Worm (Caenorhabditis elegans) whole organism, L1 larva: ENCODE measurements around the gene sra-32.

Experiments
- C16A3.4 ChIP-seq: fragments of 150-350 bp; optimal IDR thresholded peaks from 2 replicates; lab custom pipeline; 2014; ENCODE audit warnings: missing biosample characterization, missing genetic modification characterization
- F16B12.6 ChIP-seq: fragments of 150-350 bp; optimal IDR thresholded peaks from 2 replicates; lab custom pipeline; 2014; ENCODE audit warnings: missing biosample characterization, missing genetic modification characterization
- blmp-1 ChIP-seq: fragments of 150-350 bp; optimal IDR thresholded peaks from 2 replicates; lab custom pipeline; 2014; ENCODE audit warnings: missing biosample characterization, missing genetic modification characterization
- ceh-63 ChIP-seq: fragments of 200-800 bp; sonication (Bioruptor generic); optimal IDR thresholded peaks from 2 replicates; lab custom pipeline; 2018; ENCODE audit warnings: mild to moderate bottlenecking, missing genetic modification characterization, missing compliant biosample characterization
- ces-1 ChIP-seq: fragments of 150-350 bp; optimal IDR thresholded peaks from 2 replicates; lab custom pipeline; 2014; ENCODE audit warnings: missing biosample characterization, missing genetic modification reagents, missing genetic modification characterization
- dpl-1 ChIP-seq, 3 experiments: fragments of 150-350 bp in 2 of 3; sonication (generic microtip) in 1 of 3; optimal IDR thresholded peaks; 2 replicates each; lab custom pipeline; 2014 to 2017; ENCODE audit warnings: missing biosample characterization in 3 of 3, missing genetic modification characterization in 3 of 3, missing genetic modification reagents in 3 of 3
- dsc-1 ChIP-seq: sonication (generic microtip); optimal IDR thresholded peaks from 2 replicates; lab custom pipeline; 2016; ENCODE audit warnings: mild to moderate bottlenecking, missing genetic modification characterization, missing compliant biosample characterization
- efl-1 ChIP-seq, 4 experiments: fragments of 150-350 bp; optimal IDR thresholded peaks in 3 of 4; peaks in 1 of 4; 1 replicate in 1 of 4; 2 replicates in 3 of 4; lab custom pipeline; 2014; ENCODE audit warnings: missing biosample characterization in 2 of 4, missing genetic modification characterization in 2 of 4, missing genetic modification reagents in 2 of 4
- egl-13 ChIP-seq: sonication (generic microtip); optimal IDR thresholded peaks from 2 replicates; lab custom pipeline; 2016; ENCODE audit warnings: missing genotype, missing genetic modification reagents, missing genetic modification characterization, missing compliant biosample characterization
- elt-2 ChIP-seq: sonication (generic microtip); optimal IDR thresholded peaks from 2 replicates; lab custom pipeline; 2016; ENCODE audit warnings: missing genetic modification characterization, mild to moderate bottlenecking, inconsistent platforms, missing compliant biosample characterization, missing genetic modification reagents
- elt-3 ChIP-seq, 6 experiments: fragments of 150-350 bp in 1 of 6; sonication (generic microtip); optimal IDR thresholded peaks; 2 replicates each; lab custom pipeline; 2017 to 2018; ENCODE audit warnings: missing biosample characterization in 6 of 6, missing genetic modification characterization in 6 of 6, inconsistent platforms in 1 of 6
- ets-5 ChIP-seq: fragments of 200-800 bp; sonication (Bioruptor generic); IDR thresholded peaks from 2 replicates; pipeline ENCODE4 v1.3.6; 2022; ENCODE audit warnings: missing genetic modification characterization, missing compliant biosample characterization
- fkh-4 ChIP-seq: sonication (generic microtip); optimal IDR thresholded peaks from 2 replicates; lab custom pipeline; 2016; ENCODE audit warnings: missing compliant biosample characterization, missing genetic modification characterization, borderline replicate concordance
- fkh-8 ChIP-seq: sonication (generic microtip); optimal IDR thresholded peaks from 2 replicates; lab custom pipeline; 2016; ENCODE audit warnings: mild to moderate bottlenecking, missing genetic modification characterization, missing compliant biosample characterization
- isw-1 ChIP-seq: fragments of 200-800 bp; sonication (Bioruptor generic); IDR thresholded peaks from 2 replicates; pipeline ENCODE4 v1.3.6; 2022; ENCODE audit warnings: missing genetic modification characterization, missing compliant biosample characterization
- jun-1 ChIP-seq: fragments of 150-350 bp; optimal IDR thresholded peaks from 2 replicates; lab custom pipeline; 2014; ENCODE audit warnings: missing biosample characterization, missing genetic modification reagents, missing genetic modification characterization
- lin-13 ChIP-seq: fragments of 150-350 bp; optimal IDR thresholded peaks from 2 replicates; lab custom pipeline; 2014; ENCODE audit warnings: missing biosample characterization, missing genetic modification reagents, missing genetic modification characterization
- lin-14 ChIP-seq: fragments of 200-800 bp; sonication (Bioruptor generic); optimal IDR thresholded peaks from 2 replicates; lab custom pipeline; 2018; ENCODE audit warnings: mild to moderate bottlenecking, missing genetic modification characterization, moderate library complexity, missing compliant biosample characterization
- lin-35 ChIP-seq, 2 experiments: fragments of 150-350 bp; optimal IDR thresholded peaks; 2 replicates each; lab custom pipeline; 2014; ENCODE audit warnings: missing biosample characterization in 2 of 2, missing genetic modification characterization in 2 of 2, missing genetic modification reagents in 2 of 2
- lsy-2 ChIP-seq, 2 experiments: fragments of 150-350 bp; optimal IDR thresholded peaks; 2 replicates each; lab custom pipeline; 2014; ENCODE audit warnings: missing biosample characterization in 2 of 2, missing genetic modification characterization in 2 of 2
- mdl-1 ChIP-seq, 2 experiments: fragments of 150-350 bp; optimal IDR thresholded peaks; 2 replicates each; lab custom pipeline; 2014 to 2017; ENCODE audit warnings: missing biosample characterization in 2 of 2, missing genetic modification characterization in 2 of 2, inconsistent platforms in 1 of 2
- mef-2 ChIP-seq: fragments of 150-350 bp; optimal IDR thresholded peaks from 2 replicates; lab custom pipeline; 2014; ENCODE audit warnings: missing biosample characterization, missing genetic modification characterization
- nhr-11 ChIP-seq: fragments of 150-350 bp; optimal IDR thresholded peaks from 2 replicates; lab custom pipeline; 2014; ENCODE audit warnings: missing biosample characterization, missing genetic modification characterization
- nhr-19 ChIP-seq: fragments of 200-800 bp; sonication (Bioruptor generic); conservative IDR thresholded peaks from 2 replicates; pipeline ENCODE4 v1.3.6; 2022; ENCODE audit warnings: missing genetic modification characterization, missing compliant biosample characterization
- nhr-20 ChIP-seq: sonication (generic microtip); optimal IDR thresholded peaks from 2 replicates; lab custom pipeline; 2016; ENCODE audit warnings: mild to moderate bottlenecking, missing genetic modification characterization, missing compliant biosample characterization
- nhr-47 ChIP-seq: sonication (generic microtip); optimal IDR thresholded peaks from 2 replicates; lab custom pipeline; 2016; ENCODE audit warnings: mild to moderate bottlenecking, missing genetic modification characterization, moderate library complexity, missing compliant biosample characterization
- nhr-84 ChIP-seq: sonication (generic microtip); optimal IDR thresholded peaks from 2 replicates; lab custom pipeline; 2017; ENCODE audit warnings: missing biosample characterization, missing genetic modification characterization
- nhr-85 ChIP-seq: sonication (generic microtip); peaks from one replicate; lab custom pipeline; 2016; ENCODE audit warnings: missing genetic modification characterization, inconsistent platforms, missing compliant biosample characterization
- nhr-90 ChIP-seq: sonication (generic microtip); optimal IDR thresholded peaks from 2 replicates; lab custom pipeline; 2016; ENCODE audit warnings: mild to moderate bottlenecking, missing genetic modification characterization, missing compliant biosample characterization; ENCODE audit not compliant: poor library complexity
- pag-3 ChIP-seq: sonication (generic microtip); optimal IDR thresholded peaks from 2 replicates; lab custom pipeline; 2017; ENCODE audit warnings: missing genetic modification characterization, mild to moderate bottlenecking, missing compliant biosample characterization, antibody characterized with exemption, borderline replicate concordance; ENCODE audit not compliant: insufficient read depth
- rnt-1 ChIP-seq: sonication (generic microtip); optimal IDR thresholded peaks from 2 replicates; lab custom pipeline; 2016; ENCODE audit warnings: mild to moderate bottlenecking, missing genetic modification characterization, moderate library complexity, missing compliant biosample characterization
- skn-1 ChIP-seq: fragments of 150-350 bp; optimal IDR thresholded peaks from 2 replicates; lab custom pipeline; 2014; ENCODE audit warnings: missing biosample characterization, missing genetic modification characterization
- snu-23 ChIP-seq: sonication (generic microtip); optimal IDR thresholded peaks from 2 replicates; lab custom pipeline; 2016; ENCODE audit warnings: missing genetic modification characterization, missing compliant biosample characterization
- sptf-1 ChIP-seq: fragments of 150-350 bp; optimal IDR thresholded peaks from 2 replicates; lab custom pipeline; 2014; ENCODE audit warnings: missing biosample characterization, missing genetic modification characterization
- sup-37 ChIP-seq: fragments of 200-800 bp; sonication (Bioruptor generic); optimal IDR thresholded peaks from 2 replicates; lab custom pipeline; 2018; ENCODE audit warnings: mild to moderate bottlenecking, missing genetic modification characterization, missing compliant biosample characterization
- swsn-7 ChIP-seq: sonication (generic microtip); optimal IDR thresholded peaks from 2 replicates; lab custom pipeline; 2016; ENCODE audit warnings: missing genetic modification characterization, missing compliant biosample characterization
- tbx-2 ChIP-seq: sonication (generic microtip); optimal IDR thresholded peaks from 2 replicates; lab custom pipeline; 2016; ENCODE audit warnings: missing genetic modification characterization, missing compliant biosample characterization
- tlp-1 ChIP-seq: fragments of 150-350 bp; optimal IDR thresholded peaks from 2 replicates; lab custom pipeline; 2014; ENCODE audit warnings: missing biosample characterization, missing genetic modification characterization
- unc-130 ChIP-seq: fragments of 150-350 bp; optimal IDR thresholded peaks from 2 replicates; lab custom pipeline; 2017; ENCODE audit warnings: missing biosample characterization, missing genetic modification characterization, inconsistent platforms
- unc-30 ChIP-seq: sonication (generic microtip); optimal IDR thresholded peaks from 2 replicates; lab custom pipeline; 2017; ENCODE audit warnings: missing biosample characterization, missing genetic modification characterization
- unc-62 ChIP-seq: fragments of 150-350 bp; optimal IDR thresholded peaks from 2 replicates; lab custom pipeline; 2014; ENCODE audit warnings: missing biosample characterization, missing genetic modification reagents, missing genetic modification characterization
- xbp-1 ChIP-seq: sonication (generic microtip); optimal IDR thresholded peaks from 2 replicates; lab custom pipeline; 2016; ENCODE audit warnings: missing genetic modification characterization, missing compliant biosample characterization
- zag-1 ChIP-seq: fragments of 150-350 bp; optimal IDR thresholded peaks from 2 replicates; lab custom pipeline; 2014; ENCODE audit warnings: missing biosample characterization, missing genetic modification characterization
- ztf-4 ChIP-seq: fragments of 150-350 bp; optimal IDR thresholded peaks from 2 replicates; lab custom pipeline; 2014; ENCODE audit warnings: missing biosample characterization, missing genetic modification characterization

Gene sra-32

ce11 chrII:4511911-4512310, 19.9 kb downstream of the sra-32 start, which contains the start of gene cyp-23A1:
TSS of gene cyp-23A1 (plus strand) at chrII:4512211.
- TF ChIP-seq unc-130 (tag; lab: Kevin White, UChicago) (no peak), blmp-1 (tag; lab: Kevin White, UChicago) (peak; percentile 4)

ce11 chrII:4510684-4511083, 21.1 kb downstream of the sra-32 start:
- TF ChIP-seq rnt-1 (tag; lab: Kevin White, UChicago) = no peak
- TF ChIP-seq nhr-47 (tag; lab: Kevin White, UChicago) = no peak
- no peak for TF ChIP-seq fkh-8
- TF ChIP-seq sptf-1 = no peak
- no peak for TF ChIP-seq lin-13 (GFP tag; lab: Kevin White, UChicago)
- peak; percentile 9 for TF ChIP-seq lin-14 (GFP tag; lab: Kevin White, UChicago)
- no peak for TF ChIP-seq jun-1 (tag; lab: Kevin White, UChicago)
- no peak for TF ChIP-seq F16B12.6
- no peak for TF ChIP-seq elt-2 (tag; lab: Kevin White, UChicago)
- TF ChIP-seq blmp-1 (tag; lab: Kevin White, UChicago) = peak; percentile 87
- TF ChIP-seq ceh-63 = no peak
- TF ChIP-seq C16A3.4 (tag; lab: Kevin White, UChicago) = no peak
- TF ChIP-seq mdl-1 (tag; optimal IDR thresholded peaks at IDR 0.05; lab: Kevin White, UChicago) = no peak
- no peak for TF ChIP-seq nhr-19 (GFP tag; lab: Robert Waterston, UW)

DNA sequence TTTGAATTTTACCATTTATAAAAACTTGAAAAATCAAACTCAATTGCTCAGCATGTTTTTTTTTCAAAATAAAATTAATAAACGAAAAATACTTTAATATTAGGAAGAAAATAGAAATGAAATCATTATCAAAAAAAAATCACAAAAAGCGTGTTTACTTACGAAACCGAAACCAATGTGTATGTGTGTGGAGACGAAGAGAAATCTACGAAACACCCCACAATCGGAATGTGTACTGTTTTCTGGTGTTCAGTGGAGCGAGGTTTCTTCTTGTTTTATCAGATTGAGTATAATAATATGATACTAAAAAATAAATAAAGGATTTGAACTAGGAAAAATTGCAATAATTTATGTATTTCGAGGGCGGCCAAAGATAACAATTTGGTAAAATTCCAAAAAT, 24.1 kb downstream of the sra-32 start:
- TF ChIP-seq xbp-1 (no peak), unc-62 (GFP tag; lab: Kevin White, UChicago) (no peak), sup-37 (GFP tag; lab: Kevin White, UChicago) (no peak), tbx-2 (no peak), skn-1 (tag; lab: Kevin White, UChicago) (peak; percentile 16), snu-23 (GFP tag; lab: Kevin White, UChicago) (peak; percentile 14), elt-2 (tag; lab: Kevin White, UChicago) (peak; percentile 56), lin-14 (GFP tag; lab: Kevin White, UChicago) (peak; percentile 57), unc-30 (tag; lab: Kevin White, UChicago) (no peak), lin-35 (GFP tag; optimal IDR thresholded peaks at IDR 0.05; lab: Kevin White, UChicago) (peak in 1 of 2 experiments; percentile 39), lsy-2 (tag; optimal IDR thresholded peaks at IDR 0.05; lab: Kevin White, UChicago) (peak in 1 of 2 experiments; percentile 28), efl-1 (optimal IDR thresholded peaks at IDR 0.05; lab: Kevin White, UChicago) (no peak), efl-1 (GFP tag; optimal IDR thresholded peaks at IDR 0.05 in 1 of 2; lab: Kevin White, UChicago) (no peak), nhr-20 (peak; percentile 19), rnt-1 (tag; lab: Kevin White, UChicago) (no peak), ceh-63 (no peak), C16A3.4 (tag; lab: Kevin White, UChicago) (no peak), blmp-1 (tag; lab: Kevin White, UChicago) (peak; percentile 71), dpl-1 (GFP tag; optimal IDR thresholded peaks at IDR 0.05; lab: Kevin White, UChicago) (no peak), nhr-90 (tag; lab: Kevin White, UChicago) (no peak), pag-3 (no peak), nhr-11 (tag; lab: Kevin White, UChicago) (no peak), fkh-4 (tag; lab: Kevin White, UChicago) (no peak), elt-3 (tag; optimal IDR thresholded peaks at IDR 0.05; lab: Kevin White, UChicago) (peak in 1 of 6 experiments; percentile 77), mef-2 (tag; lab: Kevin White, UChicago) (no peak)
- TF ChIP-seq, all 84 proteins: peak for 9

ce11 chrII:4506552-4507291, 25.1 kb downstream of the sra-32 start:
- TF ChIP-seq ces-1 (GFP tag; lab: Kevin White, UChicago) (peak; percentile 9), nhr-84 (tag; lab: Kevin White, UChicago) (no peak), egl-13 (tag; lab: Kevin White, UChicago) (peak; percentile 23), ets-5 (GFP tag; lab: Robert Waterston, UW) (no peak), tbx-2 (peak; percentile 68), sup-37 (GFP tag; lab: Kevin White, UChicago) (no peak), unc-30 (tag; lab: Kevin White, UChicago) (no peak), mef-2 (tag; lab: Kevin White, UChicago) (peak; percentile 62), lsy-2 (tag; optimal IDR thresholded peaks at IDR 0.05; lab: Kevin White, UChicago) (peak; percentile 55 to 78), tlp-1 (no peak), nhr-85 (tag; lab: Kevin White, UChicago) (no peak), zag-1 (peak; percentile 27), swsn-7 (tag; lab: Kevin White, UChicago) (peak; percentile 73), isw-1 (GFP tag; lab: Robert Waterston, UW) (peak; percentile 45), dsc-1 (tag; lab: Kevin White, UChicago) (peak; percentile 63), lin-35 (GFP tag; optimal IDR thresholded peaks at IDR 0.05; lab: Kevin White, UChicago) (peak in 1 of 2 experiments; percentile 55), ztf-4 (tag; lab: Kevin White, UChicago) (no peak), xbp-1 (peak; percentile 58)
